Worm (Caenorhabditis elegans) whole organism, L4 larva: ENCODE measurements around the gene Y32G9A.2.
A peak's percentile ranks its signal among the peaks of the same experiment; 100 is the strongest.

ENCODE experiments used
- D1046.2 ChIP-seq: fragments of 200-800 bp; sonication (Bioruptor generic); IDR thresholded peaks from 2 replicates; pipeline ENCODE4 v1.3.6; 2022; ENCODE audit warnings: missing genetic modification characterization, missing compliant biosample characterization
- F26F4.8 ChIP-seq: fragments of 200-800 bp; sonication (Bioruptor generic); conservative IDR thresholded peaks from 2 replicates; pipeline ENCODE4 v1.3.6; 2022; ENCODE audit warnings: missing genetic modification characterization, missing compliant biosample characterization
- F44E2.7 ChIP-seq: fragments of 200-800 bp; sonication (Bioruptor generic); IDR thresholded peaks from 2 replicates; pipeline ENCODE4 v2.1.2; 2022; ENCODE audit warnings: missing genetic modification characterization, missing compliant biosample characterization
- F49E8.2 ChIP-seq: sonication (generic microtip); optimal IDR thresholded peaks from 2 replicates; lab custom pipeline; 2016; ENCODE audit warnings: missing compliant biosample characterization, mild to moderate bottlenecking, missing genetic modification characterization, borderline replicate concordance
- R02D3.7 ChIP-seq: fragments of 150-350 bp; sonication (generic microtip); optimal IDR thresholded peaks from 3 replicates; lab custom pipeline; 2014; ENCODE audit warnings: missing biosample characterization, missing genetic modification characterization
- T26A8.4 ChIP-seq: fragments of 200-800 bp; sonication (Bioruptor generic); IDR thresholded peaks from 2 replicates; pipeline ENCODE4 v1.3.6; 2022; ENCODE audit warnings: missing genetic modification characterization, missing compliant biosample characterization
- Y105C5A.15 ChIP-seq: fragments of 200-800 bp; sonication (Bioruptor generic); IDR thresholded peaks from 2 replicates; pipeline ENCODE4 v1.3.6; 2022; ENCODE audit warnings: missing genetic modification characterization, missing compliant biosample characterization
- ZK337.2 ChIP-seq: fragments of 200-800 bp; sonication (Bioruptor generic); IDR thresholded peaks from 2 replicates; pipeline ENCODE4 v1.3.6; 2022; ENCODE audit warnings: missing genetic modification reagents, missing genetic modification characterization, missing compliant biosample characterization
- aha-1 ChIP-seq: fragments of 150-350 bp; peaks from one replicate; lab custom pipeline; 2014; ENCODE audit warnings: missing biosample characterization, missing genetic modification characterization
- ceh-20 ChIP-seq: fragments of 200-800 bp; sonication (Bioruptor generic); IDR thresholded peaks from 2 replicates; pipeline ENCODE4 v1.3.6; 2022; ENCODE audit warnings: missing genetic modification reagents, missing genetic modification characterization, missing compliant biosample characterization
- ceh-28 ChIP-seq: fragments of 150-350 bp; optimal IDR thresholded peaks from 2 replicates; lab custom pipeline; 2014; ENCODE audit warnings: missing biosample characterization, missing genetic modification reagents, missing genetic modification characterization
- cey-2 ChIP-seq: sonication (generic microtip); optimal IDR thresholded peaks from 3 replicates; lab custom pipeline; 2017; ENCODE audit warnings: missing genetic modification characterization, mild to moderate bottlenecking, missing compliant biosample characterization, antibody characterized with exemption, borderline replicate concordance; ENCODE audit not compliant: insufficient read depth
- daf-19 ChIP-seq: fragments of 200-800 bp; sonication (Bioruptor generic); conservative IDR thresholded peaks from 2 replicates; pipeline ENCODE4 v1.3.6; 2022; ENCODE audit warnings: missing genetic modification characterization, missing compliant biosample characterization
- dmd-6 ChIP-seq: fragments of 200-800 bp; sonication (Bioruptor generic); IDR thresholded peaks from 2 replicates; pipeline ENCODE4 v1.3.6; 2022; ENCODE audit warnings: missing genetic modification reagents, missing genetic modification characterization, missing compliant biosample characterization
- dmd-9 ChIP-seq: fragments of 200-800 bp; sonication (Bioruptor generic); IDR thresholded peaks from 2 replicates; pipeline ENCODE4 v1.3.6; 2022; ENCODE audit warnings: missing genetic modification reagents, missing genetic modification characterization, missing compliant biosample characterization
- dpl-1 ChIP-seq: fragments of 150-350 bp; optimal IDR thresholded peaks from 2 replicates; lab custom pipeline; 2014; ENCODE audit warnings: missing biosample characterization, missing genetic modification reagents, missing genetic modification characterization
- dve-1 ChIP-seq: sonication (generic microtip); optimal IDR thresholded peaks from 2 replicates; lab custom pipeline; 2017; ENCODE audit warnings: antibody characterized with exemption, mild to moderate bottlenecking, missing genetic modification characterization, missing compliant biosample characterization; ENCODE audit not compliant: insufficient read depth
- gei-8 ChIP-seq: fragments of 200-800 bp; sonication (Bioruptor generic); optimal IDR thresholded peaks from 2 replicates; lab custom pipeline; 2018; ENCODE audit warnings: mild to moderate bottlenecking, missing genetic modification characterization, missing compliant biosample characterization
- hlh-30 ChIP-seq: sonication (generic microtip); optimal IDR thresholded peaks from 2 replicates; lab custom pipeline; 2017; ENCODE audit warnings: antibody characterized with exemption, mild to moderate bottlenecking, missing genetic modification characterization, missing compliant biosample characterization; ENCODE audit not compliant: insufficient read depth
- hmg-1.1 ChIP-seq: fragments of 200-800 bp; sonication (Bioruptor generic); IDR thresholded peaks from 2 replicates; pipeline ENCODE4 v1.3.6; 2022; ENCODE audit warnings: missing genetic modification reagents, missing genetic modification characterization, missing compliant biosample characterization
- jun-1 ChIP-seq: fragments of 150-350 bp; optimal IDR thresholded peaks from 2 replicates; lab custom pipeline; 2014; ENCODE audit warnings: missing biosample characterization, missing genetic modification reagents, missing genetic modification characterization
- lim-7 ChIP-seq: fragments of 200-800 bp; sonication (Bioruptor generic); IDR thresholded peaks from 2 replicates; pipeline ENCODE4 v1.3.6; 2022; ENCODE audit warnings: missing genetic modification characterization, missing compliant biosample characterization
- lir-3 ChIP-seq: sonication (generic microtip); optimal IDR thresholded peaks from 2 replicates; lab custom pipeline; 2016; ENCODE audit warnings: mild to moderate bottlenecking, missing genetic modification characterization, missing compliant biosample characterization
- lsy-2 ChIP-seq, 2 experiments: fragments of 150-350 bp in 1 of 2; sonication (generic microtip) in 1 of 2; optimal IDR thresholded peaks; 2 replicates each; lab custom pipeline; 2014 to 2017; ENCODE audit warnings: missing biosample characterization in 2 of 2, missing genetic modification characterization in 2 of 2
- madf-5 ChIP-seq, 2 experiments: fragments of 200-800 bp; sonication (Bioruptor generic); IDR thresholded peaks; 2 replicates each; pipeline ENCODE4 v1.3.6; 2022; ENCODE audit warnings: missing compliant biosample characterization in 2 of 2, missing genetic modification characterization in 2 of 2
- mep-1 ChIP-seq: fragments of 150-350 bp; sonication (generic microtip); optimal IDR thresholded peaks from 3 replicates; lab custom pipeline; 2014; ENCODE audit warnings: missing biosample characterization, missing genetic modification characterization
- mes-2 ChIP-seq: sonication (generic microtip); optimal IDR thresholded peaks from 2 replicates; lab custom pipeline; 2016; ENCODE audit warnings: missing genotype, mild to moderate bottlenecking, missing genetic modification characterization, missing compliant biosample characterization; ENCODE audit not compliant: poor library complexity, severe bottlenecking
- mxl-2 ChIP-seq: fragments of 200-800 bp; sonication (Bioruptor generic); conservative IDR thresholded peaks from 2 replicates; pipeline ENCODE4 v1.3.6; 2022; ENCODE audit warnings: missing genetic modification reagents, missing genetic modification characterization, missing compliant biosample characterization
- mxl-3 ChIP-seq: fragments of 200-800 bp; sonication (Bioruptor generic); optimal IDR thresholded peaks from 2 replicates; lab custom pipeline; 2018; ENCODE audit warnings: mild to moderate bottlenecking, missing genetic modification characterization, missing compliant biosample characterization
- nhr-10 ChIP-seq: fragments of 150-350 bp; optimal IDR thresholded peaks from 2 replicates; lab custom pipeline; 2014; ENCODE audit warnings: missing biosample characterization, missing genetic modification characterization
- nhr-28 ChIP-seq: fragments of 150-350 bp; optimal IDR thresholded peaks from 2 replicates; lab custom pipeline; 2014; ENCODE audit warnings: missing biosample characterization, missing genetic modification characterization
- nhr-6 ChIP-seq: fragments of 150-350 bp; optimal IDR thresholded peaks from 2 replicates; lab custom pipeline; 2014; ENCODE audit warnings: missing biosample characterization, missing genetic modification characterization
- rbr-2 ChIP-seq: sonication (generic microtip); optimal IDR thresholded peaks from 2 replicates; lab custom pipeline; 2016; ENCODE audit warnings: missing genotype, missing genetic modification characterization, missing compliant biosample characterization
- tag-97 ChIP-seq: fragments of 200-800 bp; sonication (Bioruptor generic); IDR thresholded peaks from 2 replicates; pipeline ENCODE4 v1.3.6; 2022; ENCODE audit warnings: missing genetic modification characterization, missing compliant biosample characterization
- unc-62 ChIP-seq, 3 experiments: fragments of 150-350 bp in 1 of 3; sonication (generic microtip); optimal IDR thresholded peaks in 2 of 3; peaks in 1 of 3; 1 replicate in 1 of 3; 2 replicates in 2 of 3; lab custom pipeline; 2014 to 2017; ENCODE audit warnings: missing biosample characterization in 3 of 3, missing genetic modification characterization in 3 of 3, missing genetic modification reagents in 3 of 3, missing genotype in 1 of 3

The Y32G9A.2 gene

ce11 chrV:1883131-1883530, 35.2 kb upstream of the Y32G9A.2 start (continued):
- TF ChIP-seq dve-1 (tag; lab: Kevin White, UChicago) (peak; percentile 37), dmd-9 (GFP tag; lab: Robert Waterston, UW) (no peak), D1046.2 (GFP tag; lab: Robert Waterston, UW) (no peak), nhr-10 (no peak), madf-5 (GFP tag; IDR thresholded peaks at IDR 0.05; lab: Robert Waterston, UW) (no peak), F26F4.8 (GFP tag; lab: Robert Waterston, UW) (no peak), gei-8 (no peak), lir-3 (tag; lab: Kevin White, UChicago) (no peak)

ce11 chrV:1886997-1887396, 31.3 kb upstream of the Y32G9A.2 start:
- TF ChIP-seq nhr-6 (tag; lab: Kevin White, UChicago) (no peak), unc-62 (GFP tag; optimal IDR thresholded peaks at IDR 0.05 in 1 of 2; lab: Kevin White, UChicago) (peak in 1 of 2 experiments; percentile 19), unc-62 (tag; optimal IDR thresholded peaks at IDR 0.05; lab: Kevin White, UChicago) (no peak), Y105C5A.15 (no peak), madf-5 (GFP tag; IDR thresholded peaks at IDR 0.05; lab: Robert Waterston, UW) (no peak), hmg-1.1 (GFP tag; lab: Robert Waterston, UW) (peak; percentile 57), F44E2.7 (GFP tag; lab: Robert Waterston, UW) (no peak), hlh-30 (tag; lab: Kevin White, UChicago) (no peak), mes-2 (tag; lab: Kevin White, UChicago) (peak; percentile 7), rbr-2 (tag; lab: Kevin White, UChicago) (peak; percentile 1), lsy-2 (tag; optimal IDR thresholded peaks at IDR 0.05; lab: Kevin White, UChicago) (peak in 1 of 2 experiments; percentile 11), mxl-2 (no peak)

DNA sequence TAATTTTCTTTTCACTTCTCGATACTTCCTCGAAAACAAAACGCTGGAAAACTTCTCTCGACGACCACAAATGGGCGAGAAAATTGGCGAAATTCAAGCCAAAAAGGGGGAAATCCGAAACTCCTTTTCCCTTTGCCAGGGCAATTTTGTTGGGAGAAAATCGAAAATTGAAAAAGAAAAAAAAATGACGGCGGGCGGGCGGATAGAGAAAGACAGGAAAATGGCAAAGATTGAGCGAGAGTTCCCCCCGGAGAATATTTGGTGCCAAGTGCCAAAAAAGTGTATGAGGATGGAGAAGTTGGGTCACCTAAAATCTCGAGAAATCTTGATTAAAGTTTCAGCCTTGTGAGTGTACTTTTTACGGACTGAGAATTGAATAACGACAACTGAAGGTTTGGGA, 30.0 kb upstream of the Y32G9A.2 start:
- TF ChIP-seq tag-97 (no peak), cey-2 (no peak), aha-1 (tag; lab: Kevin White, UChicago) (peak; percentile 92)

- TF ChIP-seq T26A8.4 (GFP tag; lab: Robert Waterston, UW) (no peak), dmd-6 (GFP tag; lab: Robert Waterston, UW) (0 out of 2 replicates have a peak, but pooled peaks have one; percentile 15), lsy-2 (tag; optimal IDR thresholded peaks at IDR 0.05; lab: Kevin White, UChicago) (peak in 1 of 2 experiments; percentile 6), R02D3.7 (tag; lab: Kevin White, UChicago) (no peak), daf-19 (GFP tag; lab: Robert Waterston, UW) (no peak), ceh-28 (no peak), mep-1 (no peak), mxl-3 (GFP tag; lab: Kevin White, UChicago) (no peak), aha-1 (tag; lab: Kevin White, UChicago) (peak; percentile 32), lim-7 (GFP tag; lab: Robert Waterston, UW) (no peak), unc-62 (GFP tag; optimal IDR thresholded peaks at IDR 0.05 in 1 of 2; lab: Kevin White, UChicago) (peak in 1 of 2 experiments; percentile 66), unc-62 (tag; optimal IDR thresholded peaks at IDR 0.05; lab: Kevin White, UChicago) (no peak), hlh-30 (tag; lab: Kevin White, UChicago) (peak; percentile 59), ZK337.2 (GFP tag; lab: Robert Waterston, UW) (no peak), jun-1 (no peak)
- TF ChIP-seq, all 104 proteins: peak for 5
Measured at ce11 chrV:1889996-1890395, 28.3 kb upstream of the Y32G9A.2 start.

DNA sequence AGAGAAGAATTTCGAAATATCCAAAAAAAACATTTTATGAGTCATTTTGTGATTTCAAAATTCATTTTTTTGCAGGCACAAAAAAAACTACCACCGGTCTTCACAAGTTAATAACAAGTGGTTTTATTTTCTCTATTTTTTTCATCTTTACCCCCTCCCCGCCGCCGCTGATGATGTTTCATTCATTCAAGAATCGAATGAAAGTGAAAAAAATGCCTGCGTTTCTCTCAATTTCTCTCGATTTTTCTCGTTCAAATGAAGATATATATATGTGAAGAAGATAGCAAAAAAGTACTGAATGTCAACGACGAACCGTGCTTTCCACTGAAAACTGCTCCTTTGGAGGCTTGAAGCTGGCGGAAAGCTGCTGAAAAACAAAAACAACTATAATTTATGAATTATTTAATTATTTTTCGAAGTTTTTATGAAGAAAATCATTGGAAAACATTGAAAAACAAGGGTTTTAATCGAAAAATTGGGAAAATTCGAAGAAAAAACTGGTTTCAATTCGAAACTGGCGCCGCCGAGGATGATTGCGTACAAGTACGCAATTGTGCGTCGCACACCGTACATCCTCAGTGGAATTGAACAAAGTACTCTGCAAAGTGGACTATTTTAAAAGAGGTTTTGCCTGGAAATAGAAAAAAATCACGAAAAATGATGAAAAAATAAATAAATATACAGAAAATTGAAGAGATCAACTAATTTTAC, 25.6 kb upstream of the Y32G9A.2 start, which contains the start of gene zig-11:
TSS of gene zig-11 (minus strand) at position 373 of the 711 bp plus-strand sequence.
- TF ChIP-seq mes-2 (tag; lab: Kevin White, UChicago) (peak; percentile 25), F49E8.2 (tag; lab: Kevin White, UChicago) (no peak), aha-1 (tag; lab: Kevin White, UChicago) (peak; percentile 72), nhr-6 (tag; lab: Kevin White, UChicago) (peak; percentile 46), ceh-20 (no peak), nhr-28 (tag; lab: Kevin White, UChicago) (peak; percentile 9), dpl-1 (GFP tag; lab: Kevin White, UChicago) (peak; percentile 73), lsy-2 (tag; optimal IDR thresholded peaks at IDR 0.05; lab: Kevin White, UChicago) (peak in 1 of 2 experiments; percentile 84)
